Worm (Caenorhabditis elegans) whole organism, L1 larva: ENCODE measurements around the gene cutl-4.

ENCODE experiments used
- aly-2 ChIP-seq: fragments of 150-350 bp; optimal IDR thresholded peaks from 2 replicates; lab custom pipeline; 2014; ENCODE audit warnings: missing biosample characterization, missing genetic modification characterization
- ama-1 ChIP-seq: fragments of 150-350 bp; optimal IDR thresholded peaks from 2 replicates; lab custom pipeline; 2014
- ceh-82 ChIP-seq, 3 experiments: fragments of 150-350 bp in 1 of 3; sonication (generic microtip) in 2 of 3; optimal IDR thresholded peaks; 2 replicates each; lab custom pipeline; 2014 to 2017; ENCODE audit warnings: missing biosample characterization in 3 of 3, missing genetic modification characterization in 3 of 3
- ces-1 ChIP-seq: fragments of 150-350 bp; optimal IDR thresholded peaks from 2 replicates; lab custom pipeline; 2014; ENCODE audit warnings: missing biosample characterization, missing genetic modification reagents, missing genetic modification characterization
- ets-5 ChIP-seq: fragments of 200-800 bp; sonication (Bioruptor generic); IDR thresholded peaks from 2 replicates; pipeline ENCODE4 v1.3.6; 2022; ENCODE audit warnings: missing genetic modification characterization, missing compliant biosample characterization
- fkh-8 ChIP-seq: sonication (generic microtip); optimal IDR thresholded peaks from 2 replicates; lab custom pipeline; 2016; ENCODE audit warnings: mild to moderate bottlenecking, missing genetic modification characterization, missing compliant biosample characterization
- nhr-11 ChIP-seq: fragments of 150-350 bp; optimal IDR thresholded peaks from 2 replicates; lab custom pipeline; 2014; ENCODE audit warnings: missing biosample characterization, missing genetic modification characterization
- nhr-85 ChIP-seq: sonication (generic microtip); peaks from one replicate; lab custom pipeline; 2016; ENCODE audit warnings: missing genetic modification characterization, inconsistent platforms, missing compliant biosample characterization
- ztf-11 ChIP-seq, 2 experiments: sonication (generic microtip); optimal IDR thresholded peaks; 2 replicates each; lab custom pipeline; 2016 to 2017; ENCODE audit warnings: missing genetic modification characterization in 2 of 2, missing biosample characterization in 1 of 2, missing compliant biosample characterization in 1 of 2

ce11 chrV:17754999-17755398 is 15.3 kb upstream of the cutl-4 start:
- TF ChIP-seq aly-2 (tag; lab: Kevin White, UChicago) (no peak), nhr-85 (tag; lab: Kevin White, UChicago) (no peak), ceh-82 (tag; optimal IDR thresholded peaks at IDR 0.05; lab: Kevin White, UChicago) (no peak), ces-1 (GFP tag; lab: Kevin White, UChicago) (no peak), fkh-8 (no peak), nhr-11 (no peak), ama-1 (no peak), ets-5 (GFP tag; lab: Robert Waterston, UW) (no peak), ztf-11 (tag; optimal IDR thresholded peaks at IDR 0.05; lab: Kevin White, UChicago) (no peak)
